Fruit fly (Drosophila melanogaster): ENCODE results near the gene Reph.

Gene Reph

DNA sequence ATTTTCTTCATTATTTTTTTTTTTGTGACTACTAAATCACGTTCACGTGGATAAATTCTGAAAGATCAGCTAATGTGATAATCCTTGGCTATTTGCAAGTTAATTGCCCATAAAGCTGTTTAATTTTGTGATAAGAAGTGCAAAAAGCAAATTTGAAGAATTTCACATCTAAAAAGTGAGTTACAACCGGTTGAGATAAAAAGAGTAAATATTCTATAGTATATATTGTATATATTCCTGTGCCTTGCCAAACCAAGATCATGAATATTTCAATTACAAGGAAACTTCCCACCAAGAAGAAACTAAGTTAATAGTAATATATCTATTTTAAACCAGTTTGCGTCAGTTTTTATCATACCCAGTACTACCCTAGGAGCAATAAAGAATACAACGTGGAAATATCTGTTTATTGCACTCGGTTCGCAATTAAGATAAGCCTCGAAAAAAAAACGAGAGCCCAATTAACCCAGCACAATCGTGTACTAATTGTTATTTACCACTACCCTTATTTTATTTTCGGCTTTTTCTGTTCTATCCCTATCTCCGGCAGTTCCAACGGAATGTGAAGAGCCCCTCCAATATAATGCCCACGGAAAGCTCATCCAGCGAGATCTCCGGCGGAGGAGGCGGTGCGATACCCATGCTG lies 24.1 kb upstream of the Reph start (continued):
- no peak for TF ChIP-seq schlank (tag; optimal IDR thresholded peaks at IDR 0.05)
- peak; percentile 4 for TF ChIP-seq CG3281 (GFP tag; optimal IDR thresholded peaks at IDR 0.05)
- peak; percentile 17 for TF ChIP-seq nmo (GFP tag; optimal IDR thresholded peaks at IDR 0.05)
- TF ChIP-seq CG2678 (tag; optimal IDR thresholded peaks at IDR 0.05), result peak; percentile 42
- no peak for TF ChIP-seq knrl (GFP tag; IDR thresholded peaks at IDR 0.05; ENCODE audit: partially characterized antibody)
- peak; percentile 7 for TF ChIP-seq CG2116 (GFP tag; optimal IDR thresholded peaks at IDR 0.05)
- TF ChIP-seq gem (tag; optimal IDR thresholded peaks at IDR 0.05), result peak; percentile 50
- peak; percentile 3 for TF ChIP-seq Deaf1 (tag; optimal IDR thresholded peaks at IDR 0.05)
- TF ChIP-seq CG4730 (GFP tag; IDR thresholded peaks at IDR 0.05), result no peak
- TF ChIP-seq jigr1 (GFP tag; IDR thresholded peaks at IDR 0.05), result no peak
- TF ChIP-seq ind (GFP tag; optimal IDR thresholded peaks at IDR 0.05), result peak; percentile 3
- TF ChIP-seq CG6175 (GFP tag; IDR thresholded peaks at IDR 0.05), result no peak
- 0 out of 3 replicates have a peak, but pooled peaks have one; percentile 25 for TF ChIP-seq CG11456 (GFP tag; IDR thresholded peaks at IDR 0.05)
- TF ChIP-seq Hr51 (GFP tag; optimal IDR thresholded peaks at IDR 0.05), result peak in 1 of 2 experiments; percentile 23
- no peak for TF ChIP-seq D (optimal IDR thresholded peaks at IDR 0.05)
- no peak for TF ChIP-seq D (GFP tag; optimal IDR thresholded peaks at IDR 0.05)
- TF ChIP-seq MTF-1 (GFP tag; optimal IDR thresholded peaks at IDR 0.05; ENCODE audit: borderline replicate concordance), result peak; percentile 18
- peak; percentile 33 for TF ChIP-seq Sox100B (GFP tag; optimal IDR thresholded peaks at IDR 0.05)
- peak; percentile 27 for TF ChIP-seq CG13296 (GFP tag; optimal IDR thresholded peaks at IDR 0.05)
- TF ChIP-seq GATAe (GFP tag; conservative IDR thresholded peaks at IDR 0.05), result peak; percentile 22; the same call in 1 of the 2 replicates
- TF ChIP-seq B-H2 (GFP tag; optimal IDR thresholded peaks at IDR 0.05), result peak; percentile 56
- TF ChIP-seq CG1603 (tag; optimal IDR thresholded peaks at IDR 0.05), result no peak
- no peak for TF ChIP-seq CG11696 (GFP tag; IDR thresholded peaks at IDR 0.05)
- TF ChIP-seq zfh2 (GFP tag; optimal IDR thresholded peaks at IDR 0.05), result no peak
- TF ChIP-seq CG17568 (GFP tag; optimal IDR thresholded peaks at IDR 0.05), result no peak
- peak; percentile 14 for TF ChIP-seq CG12769 (tag; optimal IDR thresholded peaks at IDR 0.05)
- peak; percentile 63 for TF ChIP-seq CG9437 (GFP tag; optimal IDR thresholded peaks at IDR 0.05)
- peak; percentile 45 for TF ChIP-seq CG12104 (GFP tag; optimal IDR thresholded peaks at IDR 0.05)
- peak; percentile 27 for TF ChIP-seq Oli (tag; optimal IDR thresholded peaks at IDR 0.05)
- TF ChIP-seq D19B (GFP tag; optimal IDR thresholded peaks at IDR 0.05), result peak; percentile 94
- TF ChIP-seq CG9727 (GFP tag; optimal IDR thresholded peaks at IDR 0.05), result peak; percentile 39
- TF ChIP-seq Bdp1 (GFP tag; optimal IDR thresholded peaks at IDR 0.05), result no peak
- no peak for TF ChIP-seq Trl (optimal IDR thresholded peaks at IDR 0.05)
- TF ChIP-seq Trl (GFP tag; optimal IDR thresholded peaks at IDR 0.05), result no peak
- TF ChIP-seq CG12659 (GFP tag; optimal IDR thresholded peaks at IDR 0.05), result peak; percentile 31
- no peak for TF ChIP-seq H2.0 (GFP tag; IDR thresholded peaks at IDR 0.05)
- TF ChIP-seq Dek (tag; optimal IDR thresholded peaks at IDR 0.05), result no peak
- peak; percentile 15 for TF ChIP-seq bcd (GFP tag; optimal IDR thresholded peaks at IDR 0.05)
- no peak for TF ChIP-seq kay (GFP tag; optimal IDR thresholded peaks at IDR 0.05)
- no peak for TF ChIP-seq slbo (GFP tag; IDR thresholded peaks at IDR 0.05)
- peak; percentile 15 for TF ChIP-seq PHDP (tag; optimal IDR thresholded peaks at IDR 0.05)
- no peak for TF ChIP-seq CG14667 (GFP tag; IDR thresholded peaks at IDR 0.05)
- TF ChIP-seq Max (GFP tag; optimal IDR thresholded peaks at IDR 0.05), result no peak
- no peak for TF ChIP-seq E2f2 (GFP tag; IDR thresholded peaks at IDR 0.05)
- TF ChIP-seq amos (GFP tag; IDR thresholded peaks at IDR 0.05; ENCODE audit: partially characterized antibody), result no peak
- TF ChIP-seq CG13894 (tag; optimal IDR thresholded peaks at IDR 0.05), result peak; percentile 61
- TF ChIP-seq cato (GFP tag; optimal IDR thresholded peaks at IDR 0.05; ENCODE audit: borderline replicate concordance), result peak; percentile 12
- TF ChIP-seq chm (GFP tag; IDR thresholded peaks at IDR 0.05), result no peak
- TF ChIP-seq CG13775 (GFP tag; optimal IDR thresholded peaks at IDR 0.05), result peak; percentile 52
- peak; percentile 39 for TF ChIP-seq CG30403 (GFP tag; optimal IDR thresholded peaks at IDR 0.05)
